Fruit fly (Drosophila melanogaster) whole organism, embryonic: Measurements from ENCODE around the gene Trm7-34.

ENCODE experiments used
- Ada2b ChIP-seq: fragments of 200-800 bp; sonication (Bioruptor generic); IDR thresholded peaks from 2 replicates; pipeline ENCODE4 v1.3.6; 2022; ENCODE audit warnings: missing biosample characterization, missing genetic modification characterization
- Aef1 ChIP-seq: fragments of 200-800 bp; sonication (Bioruptor generic); IDR thresholded peaks from 3 replicates; pipeline ENCODE4 v1.3.6; 2022; ENCODE audit warnings: missing biosample characterization, missing genetic modification characterization
- Asciz ChIP-seq: fragments of 200-800 bp; sonication (Bioruptor generic); optimal IDR thresholded peaks from 2 replicates; lab custom pipeline; 2017; ENCODE audit warnings: missing biosample characterization, mild to moderate bottlenecking, missing genetic modification characterization, missing genetic modification reagents
- Atf6 ChIP-seq: fragments of 200-800 bp; sonication (Bioruptor generic); IDR thresholded peaks from 2 replicates; pipeline ENCODE4 v1.3.6; 2022; ENCODE audit warnings: missing biosample characterization, missing genetic modification characterization
- CG1024 ChIP-seq: fragments of 200-800 bp; sonication (Bioruptor generic); IDR thresholded peaks from 2 replicates; pipeline ENCODE4 v1.3.6; 2022; ENCODE audit warnings: missing biosample characterization, missing genetic modification characterization
- CG10654 ChIP-seq: fragments of 200-800 bp; sonication (Bioruptor generic); optimal IDR thresholded peaks from 2 replicates; lab custom pipeline; 2016; ENCODE audit warnings: missing biosample characterization, missing genetic modification characterization
- CG11560 ChIP-seq: fragments of 200-800 bp; sonication (Bioruptor generic); IDR thresholded peaks from 3 replicates; pipeline ENCODE4 v1.3.6; 2022; ENCODE audit warnings: missing biosample characterization, missing genetic modification characterization
- CG11695 ChIP-seq: fragments of 200-800 bp; sonication (Bioruptor generic); IDR thresholded peaks from 3 replicates; pipeline ENCODE4 v1.3.6; 2022; ENCODE audit warnings: missing biosample characterization, missing genetic modification characterization
- CG11696 ChIP-seq: fragments of 200-800 bp; sonication (Bioruptor generic); IDR thresholded peaks from 2 replicates; pipeline ENCODE4 v1.3.6; 2022; ENCODE audit warnings: missing biosample characterization, missing genetic modification characterization
- CG16863 ChIP-seq: fragments of 200-800 bp; sonication (Bioruptor generic); optimal IDR thresholded peaks from 3 replicates; lab custom pipeline; 2016; ENCODE audit warnings: missing biosample characterization, missing genetic modification characterization
- CG17612 ChIP-seq: fragments of 200-800 bp; sonication (Bioruptor generic); IDR thresholded peaks from 2 replicates; pipeline ENCODE4 v1.3.6; 2022; ENCODE audit warnings: missing biosample characterization, missing genetic modification characterization
- CG2199 ChIP-seq: fragments of 200-800 bp; sonication (Bioruptor generic); IDR thresholded peaks from 3 replicates; pipeline ENCODE4 v1.3.6; 2022; ENCODE audit warnings: missing biosample characterization, missing genetic modification characterization
- CG31365 ChIP-seq: fragments of 200-800 bp; sonication (Bioruptor generic); optimal IDR thresholded peaks from 2 replicates; lab custom pipeline; 2018; ENCODE audit warnings: missing biosample characterization, mild to moderate bottlenecking, missing genetic modification characterization
- CG32532 ChIP-seq: fragments of 200-800 bp; sonication (Bioruptor generic); IDR thresholded peaks from 2 replicates; pipeline ENCODE4 v1.3.6; 2022; ENCODE audit warnings: missing biosample characterization, missing genetic modification characterization
- CG32767 ChIP-seq: fragments of 200-800 bp; sonication (Bioruptor generic); IDR thresholded peaks from 2 replicates; pipeline ENCODE4 v1.3.6; 2022; ENCODE audit warnings: missing biosample characterization, missing genetic modification characterization
- CG3838 ChIP-seq: fragments of 200-800 bp; sonication (Bioruptor generic); optimal IDR thresholded peaks from 3 replicates; lab custom pipeline; 2016; ENCODE audit warnings: missing biosample characterization, missing genetic modification characterization
- CG4404 ChIP-seq: fragments of 200-800 bp; sonication (Bioruptor generic); IDR thresholded peaks from 2 replicates; pipeline ENCODE4 v1.3.6; 2022; ENCODE audit warnings: missing biosample characterization, missing genetic modification characterization
- CG6689 ChIP-seq: fragments of 200-800 bp; sonication (Bioruptor generic); IDR thresholded peaks from 2 replicates; pipeline ENCODE4 v1.3.6; 2022; ENCODE audit warnings: missing biosample characterization, missing genetic modification characterization
- CG7357 ChIP-seq: fragments of 200-800 bp; sonication (Bioruptor generic); IDR thresholded peaks from 3 replicates; pipeline ENCODE4 v1.3.6; 2022; ENCODE audit warnings: missing biosample characterization, missing genetic modification characterization
- CG7786 ChIP-seq: fragments of 200-800 bp; sonication (Bioruptor generic); optimal IDR thresholded peaks from 2 replicates; lab custom pipeline; 2016; ENCODE audit warnings: missing biosample characterization, missing genetic modification characterization
- CG9817 ChIP-seq: fragments of 200-800 bp; sonication (Bioruptor generic); optimal IDR thresholded peaks from 2 replicates; lab custom pipeline; 2018; ENCODE audit warnings: missing biosample characterization, mild to moderate bottlenecking, missing genetic modification characterization, moderate library complexity
- CTCF ChIP-seq: fragments of 200-800 bp; sonication (Bioruptor generic); optimal IDR thresholded peaks from 2 replicates; lab custom pipeline; 2017; ENCODE audit warnings: missing biosample characterization, mild to moderate bottlenecking, missing genetic modification characterization, moderate library complexity
- CkIIα-i1 ChIP-seq: fragments of 200-800 bp; sonication (Bioruptor generic); IDR thresholded peaks from 2 replicates; pipeline ENCODE4 v1.3.6; 2022; ENCODE audit warnings: missing biosample characterization, missing genetic modification characterization
- HLH4C ChIP-seq: fragments of 200-800 bp; sonication (Bioruptor generic); IDR thresholded peaks from 3 replicates; pipeline ENCODE4 v1.3.6; 2022; ENCODE audit warnings: missing biosample characterization, missing genetic modification characterization; ENCODE audit not compliant: partially characterized antibody
- MTF-1 ChIP-seq: fragments of 200-800 bp; sonication (Bioruptor generic); optimal IDR thresholded peaks from 2 replicates; lab custom pipeline; 2018; ENCODE audit warnings: missing biosample characterization, mild to moderate bottlenecking, missing genetic modification characterization, borderline replicate concordance
- NFAT ChIP-seq: fragments of 200-800 bp; sonication (Bioruptor generic); IDR thresholded peaks from 2 replicates; pipeline ENCODE4 v1.3.6; 2022; ENCODE audit warnings: missing biosample characterization, missing genetic modification characterization
- Optix ChIP-seq: fragments of 200-800 bp; sonication (Bioruptor generic); IDR thresholded peaks from 3 replicates; pipeline ENCODE4 v1.3.6; 2022; ENCODE audit warnings: missing biosample characterization, missing genetic modification characterization
- Ravus ChIP-seq: fragments of 200-800 bp; sonication (Bioruptor generic); IDR thresholded peaks from 2 replicates; pipeline ENCODE4 v1.3.6; 2022; ENCODE audit warnings: missing biosample characterization, missing genetic modification characterization
- Sox100B ChIP-seq: fragments of 200-800 bp; sonication (Bioruptor generic); optimal IDR thresholded peaks from 3 replicates; lab custom pipeline; 2018; ENCODE audit warnings: missing biosample characterization, mild to moderate bottlenecking, missing genetic modification characterization
- Sry-δ ChIP-seq: fragments of 200-800 bp; sonication (Bioruptor generic); optimal IDR thresholded peaks from 2 replicates; lab custom pipeline; 2016; ENCODE audit warnings: missing biosample characterization, missing genetic modification characterization
- ab ChIP-seq: fragments of 200-800 bp; sonication (Bioruptor generic); optimal IDR thresholded peaks from 2 replicates; lab custom pipeline; 2016; ENCODE audit warnings: missing biosample characterization, missing genetic modification characterization
- aop ChIP-seq: fragments of 200-800 bp; sonication (Bioruptor generic); IDR thresholded peaks from 2 replicates; pipeline ENCODE4 v1.3.6; 2022; ENCODE audit warnings: missing biosample characterization, missing genetic modification characterization
- bbx ChIP-seq: fragments of 200-800 bp; sonication (Bioruptor generic); IDR thresholded peaks from 2 replicates; pipeline ENCODE4 v1.3.6; 2022; ENCODE audit warnings: missing biosample characterization, missing genetic modification characterization; ENCODE audit not compliant: partially characterized antibody
- bowl ChIP-seq: fragments of 200-800 bp; sonication (Bioruptor generic); IDR thresholded peaks from 2 replicates; pipeline ENCODE4 v1.3.6; 2022; ENCODE audit warnings: missing biosample characterization, missing genetic modification characterization
- croc ChIP-seq: fragments of 200-800 bp; sonication (Bioruptor generic); conservative IDR thresholded peaks from 3 replicates; pipeline ENCODE4 v1.3.6; 2022; ENCODE audit warnings: missing biosample characterization, missing genetic modification characterization
- crol ChIP-seq: fragments of 200-800 bp; sonication (Bioruptor generic); IDR thresholded peaks from 2 replicates; pipeline ENCODE4 v1.3.6; 2022; ENCODE audit warnings: missing biosample characterization, missing genetic modification characterization
- en ChIP-seq: fragments of 200-800 bp; sonication (Bioruptor generic); optimal IDR thresholded peaks from 2 replicates; lab custom pipeline; 2016; ENCODE audit warnings: missing biosample characterization, missing genetic modification characterization
- hkb ChIP-seq, 2 experiments: fragments of 200-800 bp in 1 of 2; fragments of >200 bp in 1 of 2; sonication (Bioruptor generic) in 1 of 2; IDR thresholded peaks in 1 of 2; optimal IDR thresholded peaks in 1 of 2; 2 replicates each; pipeline versions ENCODE4 v1.3.6 to Lab custom; 2017 to 2022; ENCODE audit warnings: missing biosample characterization in 1 of 2, missing genetic modification characterization in 1 of 2
- knrl ChIP-seq: fragments of 200-800 bp; sonication (Bioruptor generic); IDR thresholded peaks from 3 replicates; pipeline ENCODE4 v1.3.6; 2022; ENCODE audit warnings: missing biosample characterization, missing genetic modification characterization; ENCODE audit not compliant: partially characterized antibody
- lmd ChIP-seq: fragments of 200-800 bp; sonication (Bioruptor generic); IDR thresholded peaks from 2 replicates; pipeline ENCODE4 v1.3.6; 2022; ENCODE audit warnings: missing biosample characterization, missing genetic modification characterization
- nom ChIP-seq: fragments of 200-800 bp; sonication (Bioruptor generic); optimal IDR thresholded peaks from 2 replicates; lab custom pipeline; 2017; ENCODE audit warnings: missing biosample characterization, missing genetic modification characterization, mild to moderate bottlenecking, moderate library complexity, missing genetic modification reagents
- phol ChIP-seq: fragments of 200-800 bp; sonication (Bioruptor generic); optimal IDR thresholded peaks from 3 replicates; lab custom pipeline; 2018; ENCODE audit warnings: missing biosample characterization, mild to moderate bottlenecking, missing genetic modification characterization, moderate library complexity
- psq ChIP-seq: fragments of 200-800 bp; sonication (Bioruptor generic); optimal IDR thresholded peaks from 2 replicates; lab custom pipeline; 2017; ENCODE audit warnings: missing biosample characterization, missing genetic modification characterization
- rib ChIP-seq: fragments of 200-800 bp; sonication (Bioruptor generic); IDR thresholded peaks from 2 replicates; pipeline ENCODE4 v1.3.6; 2022; ENCODE audit warnings: missing biosample characterization, missing genetic modification characterization
- stc ChIP-seq: fragments of 200-800 bp; sonication (Bioruptor generic); IDR thresholded peaks from 2 replicates; pipeline ENCODE4 v1.3.6; 2022; ENCODE audit warnings: missing biosample characterization, missing genetic modification characterization
- sug ChIP-seq: fragments of 200-800 bp; optimal IDR thresholded peaks from 2 replicates; lab custom pipeline; 2019; ENCODE audit warnings: missing biosample characterization, mild to moderate bottlenecking, missing genetic modification characterization, moderate library complexity
- tll ChIP-seq, 2 experiments: fragments of 200-800 bp in 1 of 2; fragments of >200 bp in 1 of 2; sonication (Bioruptor generic) in 1 of 2; optimal IDR thresholded peaks; 2 replicates each; lab custom pipeline; 2017 to 2019; ENCODE audit warnings: missing biosample characterization in 2 of 2, missing genetic modification characterization in 2 of 2, mild to moderate bottlenecking in 1 of 2, moderate library complexity in 1 of 2
- tna ChIP-seq: fragments of 200-800 bp; sonication (Bioruptor generic); IDR thresholded peaks from 2 replicates; pipeline ENCODE4 v1.3.6; 2022; ENCODE audit warnings: missing biosample characterization, missing genetic modification characterization; ENCODE audit not compliant: partially characterized antibody
- unc-4 ChIP-seq: fragments of 200-800 bp; sonication (Bioruptor generic); IDR thresholded peaks from 2 replicates; pipeline ENCODE4 v1.3.6; 2022; ENCODE audit warnings: missing biosample characterization, missing genetic modification characterization; ENCODE audit not compliant: partially characterized antibody
- wek ChIP-seq: fragments of 200-800 bp; sonication (Bioruptor generic); optimal IDR thresholded peaks from 3 replicates; lab custom pipeline; 2018; ENCODE audit warnings: missing biosample characterization, mild to moderate bottlenecking, missing genetic modification characterization, moderate library complexity
- zen ChIP-seq: fragments of 200-800 bp; sonication (Bioruptor generic); optimal IDR thresholded peaks from 3 replicates; lab custom pipeline; 2018; ENCODE audit warnings: missing biosample characterization, mild to moderate bottlenecking, missing genetic modification characterization, moderate library complexity
- zfh1 ChIP-seq: fragments of 200-800 bp; sonication (Bioruptor generic); IDR thresholded peaks from 3 replicates; pipeline ENCODE4 v1.3.6; 2022; ENCODE audit warnings: missing biosample characterization, missing genetic modification characterization

Trm7-34 gene

DNA sequence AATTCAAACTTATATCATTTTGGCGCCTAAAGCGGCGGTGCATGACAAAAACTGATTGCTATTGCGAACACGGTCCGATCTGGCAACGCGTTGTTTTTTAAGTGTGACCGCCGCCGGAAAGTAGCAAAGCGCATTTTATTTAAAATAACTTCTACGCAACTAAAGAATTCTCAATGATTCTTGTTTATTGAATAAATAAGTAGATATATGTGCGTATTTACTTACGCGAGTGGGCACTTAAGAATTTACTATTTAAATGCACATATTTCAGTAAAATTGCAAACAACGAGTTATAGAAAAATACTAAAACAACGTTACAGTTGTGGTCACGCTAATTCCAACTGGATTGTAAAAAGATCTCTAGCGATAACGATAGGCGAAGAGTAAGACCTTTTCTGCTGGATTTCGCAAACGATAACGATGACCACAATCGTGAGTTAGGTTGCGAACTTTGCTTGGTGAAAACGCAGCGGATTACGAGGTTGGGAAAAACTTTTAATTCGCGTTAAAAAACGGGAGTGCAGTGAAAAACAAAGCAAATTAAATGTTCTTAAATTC lies 22.3 kb upstream of the Trm7-34 start (continued):
- TF ChIP-seq CG31365 (tag; lab: Kevin White, UChicago) = no peak
- TF ChIP-seq CG17612 (GFP tag; lab: Robert Waterston, UW) = no peak
- TF ChIP-seq ab (GFP tag; lab: Kevin White, UChicago) = no peak
- TF ChIP-seq hkb (optimal IDR thresholded peaks at IDR 0.05; lab: Kevin White, UChicago) = peak; percentile 66
- TF ChIP-seq hkb (GFP tag; IDR thresholded peaks at IDR 0.05; lab: Robert Waterston, UW) = no peak
- TF ChIP-seq CkIIα-i1 = no peak
- no peak for TF ChIP-seq Asciz (GFP tag; lab: Kevin White, UChicago)
- TF ChIP-seq nom (GFP tag; lab: Kevin White, UChicago) = no peak
- TF ChIP-seq CG9817 (tag; lab: Kevin White, UChicago) = no peak
- no peak for TF ChIP-seq Ada2b (GFP tag; lab: Robert Waterston, UW)
- peak; percentile 60 for TF ChIP-seq unc-4 (GFP tag; lab: Robert Waterston, UW)
- TF ChIP-seq NFAT (GFP tag; lab: Robert Waterston, UW) = no peak
- no peak for TF ChIP-seq lmd
- no peak for TF ChIP-seq rib (GFP tag; lab: Robert Waterston, UW)
- no peak for TF ChIP-seq CG16863 (GFP tag; lab: Kevin White, UChicago)
- no peak for TF ChIP-seq CG32767 (GFP tag; lab: Robert Waterston, UW)
- no peak for TF ChIP-seq sug (tag; lab: Kevin White, UChicago)
- no peak for TF ChIP-seq Ravus (GFP tag; lab: Robert Waterston, UW)
- peak; percentile 61; the same call in 2 of the 3 replicates for TF ChIP-seq knrl
- TF ChIP-seq CTCF (GFP tag; lab: Kevin White, UChicago) = peak; percentile 27
- no peak for TF ChIP-seq zen (tag; lab: Kevin White, UChicago)
- no peak for TF ChIP-seq MTF-1 (GFP tag; lab: Kevin White, UChicago)
- no peak for TF ChIP-seq CG6689 (GFP tag; lab: Robert Waterston, UW)
- TF ChIP-seq Aef1 = no peak
- no peak for TF ChIP-seq stc (GFP tag; lab: Robert Waterston, UW)
- no peak for TF ChIP-seq CG3838 (GFP tag; lab: Kevin White, UChicago)
- TF ChIP-seq CG4404 (GFP tag; lab: Robert Waterston, UW) = no peak
- TF ChIP-seq crol (GFP tag; lab: Robert Waterston, UW) = no peak
- TF ChIP-seq Optix (GFP tag; lab: Robert Waterston, UW) = no peak
- TF ChIP-seq Sry-δ = peak; percentile 78
- no peak for TF ChIP-seq aop (GFP tag; lab: Robert Waterston, UW)
- no peak for TF ChIP-seq CG11560 (tag; lab: Robert Waterston, UW)
- TF ChIP-seq Sox100B (GFP tag; lab: Kevin White, UChicago) = no peak
- TF ChIP-seq Atf6 (GFP tag; lab: Robert Waterston, UW) = no peak
- TF ChIP-seq en (GFP tag; lab: Kevin White, UChicago) = no peak
- no peak for TF ChIP-seq CG7357 (GFP tag; lab: Robert Waterston, UW)
- TF ChIP-seq wek (GFP tag; lab: Kevin White, UChicago) = no peak
- no peak for TF ChIP-seq CG11696 (GFP tag; lab: Robert Waterston, UW)
- peak; percentile 76 for TF ChIP-seq HLH4C (GFP tag; lab: Robert Waterston, UW)
- no peak for TF ChIP-seq CG2199 (GFP tag; lab: Robert Waterston, UW)
- TF ChIP-seq CG32532 (GFP tag; lab: Robert Waterston, UW) = no peak
- TF ChIP-seq psq (GFP tag; lab: Kevin White, UChicago) = no peak
- TF ChIP-seq phol = peak; percentile 32
- no peak for TF ChIP-seq CG10654 (GFP tag; lab: Kevin White, UChicago)
- no peak for TF ChIP-seq tll (GFP tag; optimal IDR thresholded peaks at IDR 0.05; lab: Kevin White, UChicago)
- no peak for TF ChIP-seq CG7786 (GFP tag; lab: Kevin White, UChicago)
- no peak for TF ChIP-seq bbx
- no peak for TF ChIP-seq bowl (GFP tag; lab: Robert Waterston, UW)
- no peak for TF ChIP-seq CG11695
- TF ChIP-seq CG1024 = no peak
- no peak for TF ChIP-seq zfh1 (GFP tag; lab: Robert Waterston, UW)
- TF ChIP-seq tna = peak; percentile 53; the same call in 1 of the 2 replicates
- no peak for TF ChIP-seq croc (GFP tag; lab: Robert Waterston, UW)
